Fruit fly (Drosophila melanogaster) whole organism, embryonic: ENCODE data around the gene Eip63E.

Source experiments
- CG10274 ChIP-seq: fragments of 200-800 bp; sonication (Bioruptor generic); optimal IDR thresholded peaks from 3 replicates; lab custom pipeline; 2017; ENCODE audit warnings: missing biosample characterization, mild to moderate bottlenecking, missing genetic modification characterization
- CG13287 ChIP-seq: fragments of 200-800 bp; sonication (Bioruptor generic); IDR thresholded peaks from 2 replicates; pipeline ENCODE4 v1.3.6; 2022; ENCODE audit warnings: missing biosample characterization, missing genetic modification characterization; ENCODE audit not compliant: partially characterized antibody
- CG13424 ChIP-seq: fragments of 200-800 bp; sonication (Bioruptor generic); optimal IDR thresholded peaks from 2 replicates; lab custom pipeline; 2019; ENCODE audit warnings: missing biosample characterization, mild to moderate bottlenecking, missing genetic modification characterization, moderate library complexity
- CG13775 ChIP-seq: fragments of 200-800 bp; sonication (Bioruptor generic); optimal IDR thresholded peaks from 3 replicates; lab custom pipeline; 2017; ENCODE audit warnings: missing biosample characterization, mild to moderate bottlenecking, missing genetic modification characterization
- CG14050 ChIP-seq: fragments of 200-800 bp; sonication (Bioruptor generic); IDR thresholded peaks from 3 replicates; pipeline ENCODE4 v1.3.6; 2022; ENCODE audit warnings: missing biosample characterization, missing genetic modification characterization
- CG15073 ChIP-seq: fragments of 200-800 bp; sonication (Bioruptor generic); optimal IDR thresholded peaks from 2 replicates; lab custom pipeline; 2016; ENCODE audit warnings: missing biosample characterization, missing genetic modification characterization
- CG16813 ChIP-seq: fragments of 200-800 bp; sonication (Bioruptor generic); IDR thresholded peaks from 3 replicates; pipeline ENCODE4 v1.3.6; 2022; ENCODE audit warnings: missing biosample characterization, missing genetic modification characterization; ENCODE audit not compliant: partially characterized antibody
- CG31441 ChIP-seq: fragments of 200-800 bp; sonication (Bioruptor generic); IDR thresholded peaks from 2 replicates; pipeline ENCODE4 v1.3.6; 2022; ENCODE audit warnings: missing biosample characterization, missing genetic modification characterization
- CG32532 ChIP-seq: fragments of 200-800 bp; sonication (Bioruptor generic); IDR thresholded peaks from 2 replicates; pipeline ENCODE4 v1.3.6; 2022; ENCODE audit warnings: missing biosample characterization, missing genetic modification characterization
- CG34224 ChIP-seq: fragments of 200-800 bp; sonication (Bioruptor generic); IDR thresholded peaks from 3 replicates; pipeline ENCODE4 v1.3.6; 2022; ENCODE audit warnings: missing biosample characterization, missing genetic modification characterization; ENCODE audit not compliant: partially characterized antibody
- CG4282 ChIP-seq: fragments of 200-800 bp; sonication (Bioruptor generic); optimal IDR thresholded peaks from 2 replicates; lab custom pipeline; 2016; ENCODE audit warnings: missing biosample characterization, missing genetic modification characterization
- CG4730 ChIP-seq: fragments of 200-800 bp; sonication (Bioruptor generic); IDR thresholded peaks from 2 replicates; pipeline ENCODE4 v1.3.6; 2022; ENCODE audit warnings: missing biosample characterization, missing genetic modification characterization
- CG5180 ChIP-seq: fragments of 200-800 bp; sonication (Bioruptor generic); optimal IDR thresholded peaks from 3 replicates; lab custom pipeline; 2017; ENCODE audit warnings: missing biosample characterization, missing genetic modification characterization, mild to moderate bottlenecking, moderate library complexity, missing genetic modification reagents
- CG7357 ChIP-seq: fragments of 200-800 bp; sonication (Bioruptor generic); IDR thresholded peaks from 3 replicates; pipeline ENCODE4 v1.3.6; 2022; ENCODE audit warnings: missing biosample characterization, missing genetic modification characterization
- CG8281 ChIP-seq: fragments of 200-800 bp; sonication (Bioruptor generic); optimal IDR thresholded peaks from 2 replicates; lab custom pipeline; 2018; ENCODE audit warnings: missing biosample characterization, mild to moderate bottlenecking, missing genetic modification characterization, moderate library complexity
- CG8388 ChIP-seq: fragments of 200-800 bp; sonication (Bioruptor generic); optimal IDR thresholded peaks from 2 replicates; lab custom pipeline; 2019; ENCODE audit warnings: missing biosample characterization, mild to moderate bottlenecking, missing genetic modification characterization, moderate library complexity
- D19B ChIP-seq: fragments of 200-800 bp; sonication (Bioruptor generic); optimal IDR thresholded peaks from 2 replicates; lab custom pipeline; 2017; ENCODE audit warnings: missing biosample characterization, mild to moderate bottlenecking, missing genetic modification characterization
- Eip74EF ChIP-seq, 2 experiments: fragments of 200-800 bp in 1 of 2; fragments of >200 bp in 1 of 2; sonication (Bioruptor generic) in 1 of 2; optimal IDR thresholded peaks; 2 replicates each; lab custom pipeline; 2017 to 2019; ENCODE audit warnings: missing biosample characterization in 2 of 2, missing genetic modification characterization in 2 of 2, mild to moderate bottlenecking in 1 of 2, moderate library complexity in 1 of 2
- Gug ChIP-seq: fragments of 200-800 bp; sonication (Bioruptor generic); IDR thresholded peaks from 4 replicates; pipeline ENCODE4 v1.3.6; 2022; ENCODE audit warnings: missing biosample characterization, missing genetic modification characterization
- HLH4C ChIP-seq: fragments of 200-800 bp; sonication (Bioruptor generic); IDR thresholded peaks from 3 replicates; pipeline ENCODE4 v1.3.6; 2022; ENCODE audit warnings: missing biosample characterization, missing genetic modification characterization; ENCODE audit not compliant: partially characterized antibody
- HmgZ ChIP-seq: fragments of 200-800 bp; sonication (Bioruptor generic); optimal IDR thresholded peaks from 2 replicates; lab custom pipeline; 2018; ENCODE audit warnings: missing biosample characterization, mild to moderate bottlenecking, missing genetic modification characterization
- Lim3 ChIP-seq: fragments of 200-800 bp; sonication (Bioruptor generic); IDR thresholded peaks from 2 replicates; pipeline ENCODE4 v1.3.6; 2022; ENCODE audit warnings: missing biosample characterization, missing genetic modification characterization
- Nf-YA ChIP-seq: fragments of 200-800 bp; sonication (Bioruptor generic); IDR thresholded peaks from 2 replicates; pipeline ENCODE4 v1.3.6; 2022; ENCODE audit warnings: missing biosample characterization, missing genetic modification characterization
- TFAM ChIP-seq: fragments of 200-800 bp; sonication (Bioruptor generic); optimal IDR thresholded peaks from 2 replicates; lab custom pipeline; 2017; ENCODE audit warnings: missing biosample characterization, missing genetic modification characterization, inconsistent platforms
- YL-1 ChIP-seq: fragments of 200-800 bp; sonication (Bioruptor generic); optimal IDR thresholded peaks from 3 replicates; lab custom pipeline; 2017; ENCODE audit warnings: missing biosample characterization, mild to moderate bottlenecking, missing genetic modification characterization
- ase ChIP-seq: fragments of 200-800 bp; sonication (Bioruptor generic); IDR thresholded peaks from 3 replicates; pipeline ENCODE4 v1.3.6; 2022; ENCODE audit warnings: missing biosample characterization, missing genetic modification characterization
- bigmax ChIP-seq: fragments of 200-800 bp; sonication (Bioruptor generic); optimal IDR thresholded peaks from 2 replicates; lab custom pipeline; 2018; ENCODE audit warnings: missing biosample characterization, mild to moderate bottlenecking, missing genetic modification characterization
- bsh ChIP-seq, 2 experiments: fragments of 200-800 bp; sonication (Bioruptor generic); optimal IDR thresholded peaks; 2 replicates each; lab custom pipeline; 2017 to 2018; ENCODE audit warnings: mild to moderate bottlenecking in 2 of 2, missing biosample characterization in 2 of 2, missing genetic modification characterization in 2 of 2, moderate library complexity in 1 of 2
- cato ChIP-seq: fragments of 200-800 bp; sonication (Bioruptor generic); optimal IDR thresholded peaks from 2 replicates; lab custom pipeline; 2016; ENCODE audit warnings: missing biosample characterization, missing genetic modification characterization, borderline replicate concordance
- chif ChIP-seq, 2 experiments: fragments of 200-800 bp; sonication (Bioruptor generic); optimal IDR thresholded peaks; 3 replicates each; lab custom pipeline; 2016; ENCODE audit warnings: missing biosample characterization in 2 of 2, missing genetic modification characterization in 2 of 2
- chinmo ChIP-seq: fragments of 200-800 bp; sonication (Bioruptor generic); IDR thresholded peaks from 4 replicates; pipeline ENCODE4 v1.3.6; 2022; ENCODE audit warnings: missing biosample characterization, missing genetic modification characterization; ENCODE audit not compliant: partially characterized antibody
- crp ChIP-seq, 2 experiments: fragments of 200-800 bp; sonication (Bioruptor generic); optimal IDR thresholded peaks; 2 replicates in 1 of 2; 3 replicates in 1 of 2; lab custom pipeline; 2017; ENCODE audit warnings: missing biosample characterization in 2 of 2, missing genetic modification characterization in 2 of 2, mild to moderate bottlenecking in 1 of 2, moderate library complexity in 1 of 2
- eyg ChIP-seq: fragments of 200-800 bp; sonication (Bioruptor generic); optimal IDR thresholded peaks from 3 replicates; lab custom pipeline; 2016; ENCODE audit warnings: missing biosample characterization, missing genetic modification characterization
- fru ChIP-seq: fragments of >200 bp; optimal IDR thresholded peaks from 2 replicates; lab custom pipeline; 2017
- ftz-f1 ChIP-seq: fragments of 200-800 bp; sonication (Bioruptor generic); optimal IDR thresholded peaks from 2 replicates; lab custom pipeline; 2016; ENCODE audit warnings: missing biosample characterization, missing genetic modification characterization
- fu2 ChIP-seq: fragments of 200-800 bp; sonication (Bioruptor generic); optimal IDR thresholded peaks from 2 replicates; lab custom pipeline; 2016; ENCODE audit warnings: missing biosample characterization, missing genetic modification characterization
- gcm ChIP-seq: fragments of 200-800 bp; sonication (Bioruptor generic); optimal IDR thresholded peaks from 2 replicates; lab custom pipeline; 2019; ENCODE audit warnings: missing biosample characterization, mild to moderate bottlenecking, missing genetic modification characterization, moderate library complexity
- hbn ChIP-seq: fragments of 200-800 bp; sonication (Bioruptor generic); IDR thresholded peaks from 2 replicates; pipeline ENCODE4 v1.3.6; 2022; ENCODE audit warnings: missing biosample characterization, missing genetic modification characterization; ENCODE audit not compliant: partially characterized antibody
- jumu ChIP-seq: fragments of 200-800 bp; sonication (Bioruptor generic); optimal IDR thresholded peaks from 3 replicates; lab custom pipeline; 2016; ENCODE audit warnings: missing biosample characterization, missing genetic modification characterization
- klu ChIP-seq: fragments of 200-800 bp; sonication (Bioruptor generic); IDR thresholded peaks from 2 replicates; pipeline ENCODE4 v1.3.6; 2022; ENCODE audit warnings: missing biosample characterization, missing genetic modification characterization
- pb ChIP-seq: fragments of 200-800 bp; sonication (Bioruptor generic); optimal IDR thresholded peaks from 3 replicates; lab custom pipeline; 2016; ENCODE audit warnings: missing biosample characterization, missing genetic modification characterization
- peb ChIP-seq: fragments of 200-800 bp; sonication (Bioruptor generic); IDR thresholded peaks from 2 replicates; pipeline ENCODE4 v1.3.6; 2022; ENCODE audit warnings: missing biosample characterization, missing genetic modification characterization
- prd ChIP-seq, 3 experiments: fragments of >200 bp in 2 of 3; fragments of 200-800 bp in 1 of 3; sonication (Bioruptor generic) in 1 of 3; optimal IDR thresholded peaks in 2 of 3; IDR thresholded peaks in 1 of 3; 2 replicates in 2 of 3; 3 replicates in 1 of 3; pipeline versions ENCODE4 v1.3.6 to Lab custom; 2017 to 2022; ENCODE audit warnings: missing biosample characterization in 1 of 3, missing genetic modification characterization in 1 of 3
- row ChIP-seq: fragments of 200-800 bp; sonication (Bioruptor generic); IDR thresholded peaks from 3 replicates; pipeline ENCODE4 v1.3.6; 2022; ENCODE audit warnings: missing biosample characterization, missing genetic modification characterization
- ssp ChIP-seq: fragments of 200-800 bp; sonication (Bioruptor generic); IDR thresholded peaks from 2 replicates; pipeline ENCODE4 v1.3.6; 2022; ENCODE audit warnings: missing biosample characterization, missing genetic modification characterization
- ttk ChIP-seq: fragments of 200-800 bp; sonication (Bioruptor generic); IDR thresholded peaks from 2 replicates; pipeline ENCODE4 v2.1.2; 2022; ENCODE audit warnings: missing biosample characterization, missing genetic modification characterization
- twi ChIP-seq: fragments of 200-800 bp; optimal IDR thresholded peaks from 2 replicates; lab custom pipeline; 2019; ENCODE audit warnings: missing biosample characterization, mild to moderate bottlenecking, missing genetic modification characterization, moderate library complexity
- tx ChIP-seq: fragments of 200-800 bp; sonication (Bioruptor generic); optimal IDR thresholded peaks from 2 replicates; lab custom pipeline; 2016; ENCODE audit warnings: missing biosample characterization, missing genetic modification characterization

The Eip63E gene

dm6 chr3L:3638587-3639312 is 123.2 kb downstream of the Eip63E start (continued):
- peak; percentile 39 for TF ChIP-seq jumu (GFP tag; lab: Kevin White, UChicago)
- TF ChIP-seq ase (GFP tag; lab: Robert Waterston, UW): peak; percentile 57; the same call in 1 of the 3 replicates
- no peak for TF ChIP-seq ftz-f1 (GFP tag; lab: Kevin White, UChicago)
- TF ChIP-seq Eip74EF (GFP tag; optimal IDR thresholded peaks at IDR 0.05; lab: Kevin White, UChicago): peak in 1 of 2 experiments; percentile 69
- no peak for TF ChIP-seq CG13287
- no peak for TF ChIP-seq CG32532 (GFP tag; lab: Robert Waterston, UW)
- TF ChIP-seq ssp (GFP tag; lab: Robert Waterston, UW): no peak
- TF ChIP-seq cato: peak; percentile 64
- TF ChIP-seq row (GFP tag; lab: Robert Waterston, UW): peak; percentile 79
- TF ChIP-seq prd (optimal IDR thresholded peaks at IDR 0.05; lab: Kevin White, UChicago): no peak
- TF ChIP-seq prd (GFP tag; IDR thresholded peaks at IDR 0.05; lab: Robert Waterston, UW): peak; percentile 86
- TF ChIP-seq CG31441 (GFP tag; lab: Robert Waterston, UW): peak; percentile 70
- no peak for TF ChIP-seq fu2 (GFP tag; lab: Kevin White, UChicago)
- peak; percentile 76 for TF ChIP-seq gcm (GFP tag; lab: Kevin White, UChicago)
- peak; percentile 2 for TF ChIP-seq YL-1
- peak; percentile 81 for TF ChIP-seq CG13424 (tag; lab: Kevin White, UChicago)
- TF ChIP-seq ttk (GFP tag; lab: Robert Waterston, UW): peak; percentile 61; the same call in 1 of the 2 replicates
- 0 out of 3 replicates have a peak, but pooled peaks have one; percentile 33 for TF ChIP-seq CG14050 (GFP tag; lab: Robert Waterston, UW)
- no peak for TF ChIP-seq HLH4C
- TF ChIP-seq D19B: no peak
- TF ChIP-seq CG8281: peak; percentile 65
- TF ChIP-seq CG8388 (GFP tag; lab: Kevin White, UChicago): peak; percentile 82
- TF ChIP-seq bsh (GFP tag; optimal IDR thresholded peaks at IDR 0.05; lab: Kevin White, UChicago): peak; percentile 5 to 90
- peak; percentile 70 for TF ChIP-seq twi (tag; lab: Kevin White, UChicago)
- TF ChIP-seq fru (lab: Kevin White, UChicago): no peak
- peak; percentile 26 for TF ChIP-seq CG5180 (GFP tag; lab: Kevin White, UChicago)
- TF ChIP-seq crp (GFP tag; optimal IDR thresholded peaks at IDR 0.05; lab: Kevin White, UChicago): peak in 1 of 2 experiments; percentile 30
- TF ChIP-seq bigmax (GFP tag; lab: Kevin White, UChicago): no peak
- TF ChIP-seq Gug: peak; percentile 41; the same call in 2 of the 4 replicates
- TF ChIP-seq Lim3 (GFP tag; lab: Robert Waterston, UW): no peak
- TF ChIP-seq CG15073: peak; percentile 30
- no peak for TF ChIP-seq CG4282 (GFP tag; lab: Kevin White, UChicago)
- TF ChIP-seq CG10274: no peak
- TF ChIP-seq eyg (GFP tag; lab: Kevin White, UChicago): no peak
- TF ChIP-seq hbn: no peak
- TF ChIP-seq klu (GFP tag; lab: Robert Waterston, UW): no peak
- TF ChIP-seq chinmo (GFP tag; lab: Robert Waterston, UW): no peak
- TF ChIP-seq pb (GFP tag; lab: Kevin White, UChicago): peak; percentile 0
- TF ChIP-seq CG13775 (GFP tag; lab: Kevin White, UChicago): peak; percentile 77
- 0 out of 2 replicates have a peak, but pooled peaks have one; percentile 32 for TF ChIP-seq CG4730
- TF ChIP-seq CG16813 (GFP tag; lab: Robert Waterston, UW): no peak
- TF ChIP-seq CG34224 (GFP tag; lab: Robert Waterston, UW): no peak
- TF ChIP-seq TFAM (GFP tag; lab: Kevin White, UChicago): peak; percentile 21
- TF ChIP-seq chif (GFP tag; optimal IDR thresholded peaks at IDR 0.05; lab: Kevin White, UChicago): peak in 1 of 2 experiments; percentile 87
- no peak for TF ChIP-seq tx (GFP tag; lab: Kevin White, UChicago)
- TF ChIP-seq CG7357 (GFP tag; lab: Robert Waterston, UW): peak; percentile 71
- peak; percentile 61 for TF ChIP-seq peb (GFP tag; lab: Robert Waterston, UW)
- TF ChIP-seq HmgZ: peak; percentile 20
- peak; percentile 57 for TF ChIP-seq Nf-YA (GFP tag; lab: Robert Waterston, UW)
